Worm (Caenorhabditis elegans) whole organism, midembryonic: ENCODE data around the gene C45B11.9.

Experiments used
- cog-1 ChIP-seq: sonication (generic microtip); optimal IDR thresholded peaks from 2 replicates; lab custom pipeline; 2016; ENCODE audit warnings: missing genetic modification characterization, missing compliant biosample characterization
- flt-1 ChIP-seq: fragments of 200-800 bp; sonication (Bioruptor generic); IDR thresholded peaks from 2 replicates; pipeline ENCODE4 v1.3.6; 2022; ENCODE audit warnings: missing genetic modification characterization, missing compliant biosample characterization
- klf-2 ChIP-seq: fragments of 200-800 bp; sonication (Bioruptor generic); conservative IDR thresholded peaks from 2 replicates; pipeline ENCODE4 v1.3.6; 2022; ENCODE audit warnings: missing genetic modification reagents, missing genetic modification characterization, missing compliant biosample characterization
- ref-1 ChIP-seq: fragments of 200-800 bp; sonication (Bioruptor generic); conservative IDR thresholded peaks from 2 replicates; pipeline ENCODE4 v1.3.6; 2022; ENCODE audit warnings: missing genetic modification reagents, missing genetic modification characterization, missing compliant biosample characterization
- ztf-23 ChIP-seq: fragments of 200-800 bp; sonication (Bioruptor generic); IDR thresholded peaks from 2 replicates; pipeline ENCODE4 v1.3.6; 2022; ENCODE audit warnings: missing genetic modification reagents, missing genetic modification characterization, missing compliant biosample characterization

DNA sequence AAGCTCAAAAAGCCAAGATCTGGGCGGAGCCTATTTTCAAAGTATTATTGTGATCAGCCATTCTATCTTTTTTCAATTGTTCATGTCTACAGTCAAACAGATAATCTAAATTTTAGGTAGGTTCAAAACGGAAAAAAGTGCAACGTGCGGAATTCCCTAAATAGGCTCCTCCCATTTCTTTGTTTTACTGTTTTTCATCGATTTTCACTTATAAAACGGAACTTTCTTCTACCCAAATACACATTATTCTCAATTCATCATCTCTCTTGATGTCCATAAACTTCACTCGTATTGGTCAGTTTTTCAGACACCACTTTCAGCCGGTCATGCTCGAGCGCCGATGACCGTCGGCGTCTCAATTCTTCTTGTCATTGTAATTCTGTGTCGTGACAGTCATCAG is 41.3 kb upstream of the C45B11.9 start, which contains the start of gene F53B7.7:
- TF ChIP-seq ref-1 (GFP tag; lab: Robert Waterston, UW) (no peak), cog-1 (tag; lab: Kevin White, UChicago) (no peak), ztf-23 (GFP tag; lab: Robert Waterston, UW) (no peak), flt-1 (no peak), klf-2 (GFP tag; lab: Robert Waterston, UW) (no peak)
